Worm (Caenorhabditis elegans) whole organism, L2 larva: ENCODE results near the gene fbxa-190.

Experiments
- aly-2 ChIP-seq: fragments of 150-350 bp; optimal IDR thresholded peaks from 2 replicates; lab custom pipeline; 2014; ENCODE audit warnings: missing biosample characterization, missing genetic modification characterization
- nhr-23 ChIP-seq: fragments of 150-350 bp; optimal IDR thresholded peaks from 2 replicates; lab custom pipeline; 2014; ENCODE audit warnings: missing biosample characterization, missing genetic modification reagents, missing genetic modification characterization
- nhr-25 ChIP-seq: fragments of 150-350 bp; sonication (generic microtip); optimal IDR thresholded peaks from 3 replicates; lab custom pipeline; 2014; ENCODE audit warnings: missing biosample characterization, missing genetic modification characterization

- no peak for TF ChIP-seq nhr-25
- TF ChIP-seq aly-2 (tag; lab: Kevin White, UChicago): no peak
- TF ChIP-seq nhr-23 (tag; lab: Kevin White, UChicago): no peak
Measured at ce11 chrX:1329847-1330246, 42.0 kb upstream of the fbxa-190 start, which contains the start of gene F21E9.2.
